Worm (Caenorhabditis elegans) whole organism, L4 larva: ENCODE results near the gene EGAP1.5.

Experiments used
- F10B5.3 ChIP-seq: sonication (generic microtip); optimal IDR thresholded peaks from 2 replicates; lab custom pipeline; 2016; ENCODE audit warnings: mild to moderate bottlenecking, missing genetic modification characterization, missing compliant biosample characterization
- T26A8.4 ChIP-seq: fragments of 200-800 bp; sonication (Bioruptor generic); IDR thresholded peaks from 2 replicates; pipeline ENCODE4 v1.3.6; 2022; ENCODE audit warnings: missing genetic modification characterization, missing compliant biosample characterization
- Y75B8A.6 ChIP-seq: fragments of 200-800 bp; sonication (Bioruptor generic); IDR thresholded peaks from 2 replicates; pipeline ENCODE4 v1.3.6; 2022; ENCODE audit warnings: missing genetic modification reagents, missing genetic modification characterization, missing compliant biosample characterization
- ZK337.2 ChIP-seq: fragments of 200-800 bp; sonication (Bioruptor generic); IDR thresholded peaks from 2 replicates; pipeline ENCODE4 v1.3.6; 2022; ENCODE audit warnings: missing genetic modification reagents, missing genetic modification characterization, missing compliant biosample characterization
- attf-4 ChIP-seq: sonication (generic microtip); optimal IDR thresholded peaks from 3 replicates; lab custom pipeline; 2017; ENCODE audit warnings: missing biosample characterization, missing genetic modification characterization
- ceh-20 ChIP-seq: fragments of 200-800 bp; sonication (Bioruptor generic); IDR thresholded peaks from 2 replicates; pipeline ENCODE4 v1.3.6; 2022; ENCODE audit warnings: missing genetic modification reagents, missing genetic modification characterization, missing compliant biosample characterization
- ceh-82 ChIP-seq: sonication (generic microtip); optimal IDR thresholded peaks from 2 replicates; lab custom pipeline; 2017; ENCODE audit warnings: missing biosample characterization, missing genetic modification characterization
- daf-16 ChIP-seq, 3 experiments: sonication (generic microtip); optimal IDR thresholded peaks; 2 replicates each; lab custom pipeline; 2016 to 2017; ENCODE audit warnings: missing genetic modification characterization in 3 of 3, missing genetic modification reagents in 3 of 3, mild to moderate bottlenecking in 2 of 3, missing compliant biosample characterization in 2 of 3, missing biosample characterization in 1 of 3, moderate library complexity in 1 of 3
- daf-19 ChIP-seq: fragments of 200-800 bp; sonication (Bioruptor generic); conservative IDR thresholded peaks from 2 replicates; pipeline ENCODE4 v1.3.6; 2022; ENCODE audit warnings: missing genetic modification characterization, missing compliant biosample characterization
- dmd-6 ChIP-seq: fragments of 200-800 bp; sonication (Bioruptor generic); IDR thresholded peaks from 2 replicates; pipeline ENCODE4 v1.3.6; 2022; ENCODE audit warnings: missing genetic modification reagents, missing genetic modification characterization, missing compliant biosample characterization
- duxl-1 ChIP-seq: sonication (generic microtip); optimal IDR thresholded peaks from 2 replicates; lab custom pipeline; 2016; ENCODE audit warnings: mild to moderate bottlenecking, missing genetic modification characterization, moderate library complexity, missing compliant biosample characterization; ENCODE audit not compliant: poor library complexity
- dve-1 ChIP-seq: sonication (generic microtip); optimal IDR thresholded peaks from 2 replicates; lab custom pipeline; 2017; ENCODE audit warnings: antibody characterized with exemption, mild to moderate bottlenecking, missing genetic modification characterization, missing compliant biosample characterization; ENCODE audit not compliant: insufficient read depth
- egl-27 ChIP-seq: sonication (generic microtip); optimal IDR thresholded peaks from 3 replicates; lab custom pipeline; 2017; ENCODE audit warnings: missing biosample characterization, missing genetic modification reagents, missing genetic modification characterization
- hlh-11 ChIP-seq: fragments of 200-800 bp; sonication (Bioruptor generic); optimal IDR thresholded peaks from 2 replicates; lab custom pipeline; 2018; ENCODE audit warnings: mild to moderate bottlenecking, missing genetic modification characterization, missing compliant biosample characterization
- hlh-30 ChIP-seq: sonication (generic microtip); optimal IDR thresholded peaks from 2 replicates; lab custom pipeline; 2017; ENCODE audit warnings: antibody characterized with exemption, mild to moderate bottlenecking, missing genetic modification characterization, missing compliant biosample characterization; ENCODE audit not compliant: insufficient read depth
- lin-15B ChIP-seq: fragments of 150-350 bp; sonication (generic microtip); optimal IDR thresholded peaks from 3 replicates; lab custom pipeline; 2014; ENCODE audit warnings: missing biosample characterization, missing genetic modification characterization
- lin-39 ChIP-seq: fragments of 150-350 bp; optimal IDR thresholded peaks from 2 replicates; lab custom pipeline; 2014; ENCODE audit warnings: missing biosample characterization, missing genetic modification reagents, missing genetic modification characterization
- mes-2 ChIP-seq: sonication (generic microtip); optimal IDR thresholded peaks from 2 replicates; lab custom pipeline; 2016; ENCODE audit warnings: missing genotype, mild to moderate bottlenecking, missing genetic modification characterization, missing compliant biosample characterization; ENCODE audit not compliant: poor library complexity, severe bottlenecking
- mxl-3 ChIP-seq: fragments of 200-800 bp; sonication (Bioruptor generic); optimal IDR thresholded peaks from 2 replicates; lab custom pipeline; 2018; ENCODE audit warnings: mild to moderate bottlenecking, missing genetic modification characterization, missing compliant biosample characterization
- nhr-28 ChIP-seq: fragments of 150-350 bp; optimal IDR thresholded peaks from 2 replicates; lab custom pipeline; 2014; ENCODE audit warnings: missing biosample characterization, missing genetic modification characterization
- nhr-41 ChIP-seq: fragments of 200-800 bp; sonication (Bioruptor generic); IDR thresholded peaks from 2 replicates; pipeline ENCODE4 v1.3.6; 2022; ENCODE audit warnings: missing genetic modification reagents, missing genetic modification characterization, missing compliant biosample characterization
- nhr-6 ChIP-seq: fragments of 150-350 bp; optimal IDR thresholded peaks from 2 replicates; lab custom pipeline; 2014; ENCODE audit warnings: missing biosample characterization, missing genetic modification characterization
- nhr-76 ChIP-seq: fragments of 150-350 bp; optimal IDR thresholded peaks from 2 replicates; lab custom pipeline; 2014; ENCODE audit warnings: missing biosample characterization, missing genetic modification characterization
- nhr-77 ChIP-seq: fragments of 150-350 bp; optimal IDR thresholded peaks from 2 replicates; lab custom pipeline; 2014; ENCODE audit warnings: missing biosample characterization, missing genetic modification characterization
- php-3 ChIP-seq: fragments of 200-800 bp; sonication (Bioruptor generic); IDR thresholded peaks from 2 replicates; pipeline ENCODE4 v1.3.6; 2022; ENCODE audit warnings: missing genetic modification reagents, missing genetic modification characterization, missing compliant biosample characterization
- pqm-1 ChIP-seq: sonication (generic microtip); optimal IDR thresholded peaks from 2 replicates; lab custom pipeline; 2017; ENCODE audit warnings: missing biosample characterization, missing genetic modification characterization
- sdz-12 ChIP-seq: fragments of 200-800 bp; sonication (Bioruptor generic); optimal IDR thresholded peaks from 2 replicates; lab custom pipeline; 2018; ENCODE audit warnings: mild to moderate bottlenecking, missing genetic modification characterization, missing compliant biosample characterization
- snpc-1.2 ChIP-seq: fragments of 200-800 bp; sonication (Bioruptor generic); IDR thresholded peaks from 2 replicates; pipeline ENCODE4 v1.3.6; 2022; ENCODE audit warnings: missing genetic modification reagents, missing genetic modification characterization, missing compliant biosample characterization
- tag-97 ChIP-seq: fragments of 200-800 bp; sonication (Bioruptor generic); IDR thresholded peaks from 2 replicates; pipeline ENCODE4 v1.3.6; 2022; ENCODE audit warnings: missing genetic modification characterization, missing compliant biosample characterization
- unc-62 ChIP-seq, 3 experiments: fragments of 150-350 bp in 1 of 3; sonication (generic microtip); optimal IDR thresholded peaks in 2 of 3; peaks in 1 of 3; 1 replicate in 1 of 3; 2 replicates in 2 of 3; lab custom pipeline; 2014 to 2017; ENCODE audit warnings: missing biosample characterization in 3 of 3, missing genetic modification characterization in 3 of 3, missing genetic modification reagents in 3 of 3, missing genotype in 1 of 3
- zag-1 ChIP-seq: fragments of 150-350 bp; optimal IDR thresholded peaks from 2 replicates; lab custom pipeline; 2014; ENCODE audit warnings: missing biosample characterization, missing genetic modification characterization

The EGAP1.5 gene

ce11 chrIII:5976021-5976420 is 44.5 kb downstream of the EGAP1.5 start:
- TF ChIP-seq T26A8.4 (GFP tag; lab: Robert Waterston, UW) (no peak), ceh-82 (tag; lab: Kevin White, UChicago) (no peak), mxl-3 (GFP tag; lab: Kevin White, UChicago) (no peak), egl-27 (tag; lab: Kevin White, UChicago) (no peak), lin-39 (no peak), tag-97 (GFP tag; lab: Robert Waterston, UW) (no peak), snpc-1.2 (GFP tag; lab: Robert Waterston, UW) (no peak), lin-15B (no peak), ZK337.2 (no peak), duxl-1 (tag; lab: Kevin White, UChicago) (no peak), hlh-30 (tag; lab: Kevin White, UChicago) (no peak), dve-1 (tag; lab: Kevin White, UChicago) (no peak)

ce11 chrIII:5980274-5980918 is 48.9 kb downstream of the EGAP1.5 start:
- TF ChIP-seq F10B5.3 (tag; lab: Kevin White, UChicago) (no peak), ceh-20 (GFP tag; lab: Robert Waterston, UW) (no peak), unc-62 (GFP tag; optimal IDR thresholded peaks at IDR 0.05 in 1 of 2; lab: Kevin White, UChicago) (peak in 1 of 2 experiments; percentile 58), unc-62 (tag; optimal IDR thresholded peaks at IDR 0.05; lab: Kevin White, UChicago) (no peak), snpc-1.2 (GFP tag; lab: Robert Waterston, UW) (no peak), dve-1 (tag; lab: Kevin White, UChicago) (peak; percentile 55), nhr-28 (tag; lab: Kevin White, UChicago) (peak; percentile 12), nhr-6 (tag; lab: Kevin White, UChicago) (peak; percentile 37), lin-39 (no peak), daf-19 (GFP tag; lab: Robert Waterston, UW) (no peak), mes-2 (tag; lab: Kevin White, UChicago) (peak; percentile 36), daf-16 (GFP tag; optimal IDR thresholded peaks at IDR 0.05; lab: Kevin White, UChicago) (no peak), daf-16 (tag; optimal IDR thresholded peaks at IDR 0.05; lab: Kevin White, UChicago) (peak; percentile 64), hlh-11 (tag; lab: Kevin White, UChicago) (peak; percentile 32)

ce11 chrIII:5981407-5981806 is 49.9 kb downstream of the EGAP1.5 start:
- TF ChIP-seq Y75B8A.6 (no peak), nhr-77 (no peak), php-3 (GFP tag; lab: Robert Waterston, UW) (0 out of 2 replicates have a peak, but pooled peaks have one; percentile 34), dve-1 (tag; lab: Kevin White, UChicago) (peak; percentile 35), snpc-1.2 (GFP tag; lab: Robert Waterston, UW) (no peak), dmd-6 (peak; percentile 45), hlh-11 (tag; lab: Kevin White, UChicago) (peak; percentile 84), nhr-41 (GFP tag; lab: Robert Waterston, UW) (peak; percentile 56; the same call in 1 of the 2 replicates), nhr-76 (no peak), zag-1 (tag; lab: Kevin White, UChicago) (no peak), daf-16 (GFP tag; optimal IDR thresholded peaks at IDR 0.05; lab: Kevin White, UChicago) (no peak), daf-16 (tag; optimal IDR thresholded peaks at IDR 0.05; lab: Kevin White, UChicago) (peak; percentile 84), attf-4 (tag; lab: Kevin White, UChicago) (no peak), nhr-28 (tag; lab: Kevin White, UChicago) (peak; percentile 77), pqm-1 (tag; lab: Kevin White, UChicago) (peak; percentile 97)

- no peak for TF ChIP-seq mxl-3 (GFP tag; lab: Kevin White, UChicago)
- TF ChIP-seq sdz-12: no peak
Measured at ce11 chrIII:5982026-5982425, 50.5 kb downstream of the EGAP1.5 start, which contains the start of gene frm-2. Gene frm-2 (minus strand): TSS chrIII:5982126.
